Worm (Caenorhabditis elegans): Measurements from ENCODE around the gene R10H10.3.

Gene R10H10.3

ce11 chrIV:10345990-10346389, 42.3 kb upstream of the R10H10.3 start (continued):
- TF ChIP-seq irx-1 (tag; optimal IDR thresholded peaks at IDR 0.05): peak; percentile 48
- peak; percentile 34 for TF ChIP-seq nhr-47 (tag; optimal IDR thresholded peaks at IDR 0.05)
- peak; percentile 67 for TF ChIP-seq nhr-77 (tag; optimal IDR thresholded peaks at IDR 0.05)
- peak; percentile 66 for TF ChIP-seq nhr-20 (tag; optimal IDR thresholded peaks at IDR 0.05)
- peak; percentile 90 for TF ChIP-seq lin-14 (GFP tag; optimal IDR thresholded peaks at IDR 0.05)
- peak in 2 of 3 experiments; percentile 32 for TF ChIP-seq dpl-1 (GFP tag; optimal IDR thresholded peaks at IDR 0.05)
- no peak for TF ChIP-seq nhr-237 (tag; optimal IDR thresholded peaks at IDR 0.05)
- no peak for TF ChIP-seq mab-9 (GFP tag; IDR thresholded peaks at IDR 0.05)
- no peak for TF ChIP-seq lin-13 (GFP tag; optimal IDR thresholded peaks at IDR 0.05)
- no peak for TF ChIP-seq zip-4 (GFP tag; optimal IDR thresholded peaks at IDR 0.05)
- no peak for TF ChIP-seq hlh-17 (GFP tag; optimal IDR thresholded peaks at IDR 0.05; ENCODE audit: borderline replicate concordance)
- peak; percentile 42 for TF ChIP-seq swsn-7 (tag; optimal IDR thresholded peaks at IDR 0.05)
- no peak for TF ChIP-seq F16B12.6 (tag; optimal IDR thresholded peaks at IDR 0.05)
- no peak for TF ChIP-seq unc-130 (tag; optimal IDR thresholded peaks at IDR 0.05)
- TF ChIP-seq isw-1 (GFP tag; IDR thresholded peaks at IDR 0.05): no peak
- TF ChIP-seq rnt-1 (tag; optimal IDR thresholded peaks at IDR 0.05): peak; percentile 64
- no peak for TF ChIP-seq Y116A8C.19 (tag; optimal IDR thresholded peaks at IDR 0.05; ENCODE audit: borderline replicate concordance)
- TF ChIP-seq lir-3 (tag; optimal IDR thresholded peaks at IDR 0.05; ENCODE audit: poor library complexity): peak; percentile 8
- TF ChIP-seq nhr-84 (tag; optimal IDR thresholded peaks at IDR 0.05): no peak
- TF ChIP-seq elt-3 (tag; optimal IDR thresholded peaks at IDR 0.05): peak in 1 of 6 experiments; percentile 79
- TF ChIP-seq unc-98 (GFP tag; IDR thresholded peaks at IDR 0.05): no peak
- TF ChIP-seq snpc-4 (tag; optimal IDR thresholded peaks at IDR 0.05): peak; percentile 21
- peak; percentile 39 for TF ChIP-seq nhr-85 (tag)
- TF ChIP-seq ceh-8 (GFP tag; optimal IDR thresholded peaks at IDR 0.05): peak; percentile 18
- peak; percentile 73 for TF ChIP-seq snu-23 (GFP tag; optimal IDR thresholded peaks at IDR 0.05)

- no peak for TF ChIP-seq ama-1 (optimal IDR thresholded peaks at IDR 0.05)
Observed at ce11 chrIV:10346948-10347347, 41.4 kb upstream of the R10H10.3 start.

- TF ChIP-seq nhr-20 (tag; optimal IDR thresholded peaks at IDR 0.05) (no peak), ceh-82 (tag; optimal IDR thresholded peaks at IDR 0.05) (no peak), F16B12.6 (tag; optimal IDR thresholded peaks at IDR 0.05) (no peak), ces-1 (GFP tag; optimal IDR thresholded peaks at IDR 0.05) (no peak), C04F5.9 (tag; optimal IDR thresholded peaks at IDR 0.05) (no peak), nhr-47 (tag; optimal IDR thresholded peaks at IDR 0.05) (no peak), tlp-1 (tag; optimal IDR thresholded peaks at IDR 0.05) (no peak), swsn-7 (tag; optimal IDR thresholded peaks at IDR 0.05) (no peak), dsc-1 (tag; optimal IDR thresholded peaks at IDR 0.05) (peak; percentile 20), ceh-90 (tag; optimal IDR thresholded peaks at IDR 0.05) (no peak), nhr-90 (tag; optimal IDR thresholded peaks at IDR 0.05; ENCODE audit: poor library complexity) (no peak), lin-14 (GFP tag; optimal IDR thresholded peaks at IDR 0.05) (peak; percentile 70), lsy-2 (tag; optimal IDR thresholded peaks at IDR 0.05) (peak in 1 of 2 experiments; percentile 43), lin-35 (GFP tag; optimal IDR thresholded peaks at IDR 0.05) (no peak), lin-39 (tag; optimal IDR thresholded peaks at IDR 0.05) (no peak), egl-27 (tag; optimal IDR thresholded peaks at IDR 0.05) (no peak), lir-3 (tag; optimal IDR thresholded peaks at IDR 0.05; ENCODE audit: poor library complexity) (no peak), grh-1 (GFP tag; IDR thresholded peaks at IDR 0.05) (no peak), xbp-1 (tag; optimal IDR thresholded peaks at IDR 0.05) (no peak), ceh-88 (GFP tag; IDR thresholded peaks at IDR 0.05) (no peak), aly-2 (tag; optimal IDR thresholded peaks at IDR 0.05) (no peak), pag-3 (tag; optimal IDR thresholded peaks at IDR 0.05; ENCODE audit: borderline replicate concordance, insufficient read depth) (no peak), unc-130 (tag; optimal IDR thresholded peaks at IDR 0.05) (no peak), hlh-4 (tag; optimal IDR thresholded peaks at IDR 0.05) (no peak), nhr-71 (tag; optimal IDR thresholded peaks at IDR 0.05) (no peak), nhr-12 (tag; optimal IDR thresholded peaks at IDR 0.05) (no peak), fkh-4 (tag; optimal IDR thresholded peaks at IDR 0.05; ENCODE audit: borderline replicate concordance) (no peak), elt-2 (tag; optimal IDR thresholded peaks at IDR 0.05) (no peak), efl-1 (optimal IDR thresholded peaks at IDR 0.05) (no peak), efl-1 (GFP tag; optimal IDR thresholded peaks at IDR 0.05 in 1 of 2) (peak in 1 of 2 experiments; percentile 60), nhr-19 (GFP tag; conservative IDR thresholded peaks at IDR 0.05) (no peak)
Observed at ce11 chrIV:10347528-10347927, 40.8 kb upstream of the R10H10.3 start.
